Worm (Caenorhabditis elegans): ENCODE measurements around the gene rpt-4.

- TF ChIP-seq nfya-2 (GFP tag; IDR thresholded peaks at IDR 0.05) = no peak
- TF ChIP-seq tbp1 (GFP tag; optimal IDR thresholded peaks at IDR 0.05) = no peak
- no peak for TF ChIP-seq nfya-1 (tag; optimal IDR thresholded peaks at IDR 0.05; ENCODE audit: borderline replicate concordance, insufficient read depth)
- no peak for TF ChIP-seq T07F8.4 (tag; optimal IDR thresholded peaks at IDR 0.05)
- no peak for TF ChIP-seq unc-130 (GFP tag; optimal IDR thresholded peaks at IDR 0.05)
- TF ChIP-seq dox-1 (GFP tag; IDR thresholded peaks at IDR 0.05) = no peak
- TF ChIP-seq attf-3 (GFP tag; conservative IDR thresholded peaks at IDR 0.05) = no peak
- no peak for TF ChIP-seq madf-10 (tag; optimal IDR thresholded peaks at IDR 0.05)
- no peak for TF ChIP-seq unc-62 (GFP tag; optimal IDR thresholded peaks at IDR 0.05)
- no peak for TF ChIP-seq hlh-12 (tag; optimal IDR thresholded peaks at IDR 0.05)
- TF ChIP-seq mxl-1 (tag; optimal IDR thresholded peaks at IDR 0.05) = no peak
- no peak for TF ChIP-seq ccch-3 (GFP tag; optimal IDR thresholded peaks at IDR 0.05)
- TF ChIP-seq ZK185.1 (tag; optimal IDR thresholded peaks at IDR 0.05; ENCODE audit: poor library complexity, severe bottlenecking) = no peak
- no peak for TF ChIP-seq lin-26 (GFP tag; IDR thresholded peaks at IDR 0.05)
Measured at ce11 chrII:57873-58272, 11.9 kb upstream of the rpt-4 start.

Measured in whole organism, young adult.